Fruit fly (Drosophila melanogaster) Kc167 (cell line): Measurements from ENCODE around the gene CG10137.

Experiments
- Sin3A ChIP-seq: fragments of >200 bp; optimal IDR thresholded peaks from 2 replicates; lab custom pipeline; 2018; ENCODE audit warnings: missing external identifiers
- insv ChIP-seq: fragments of >200 bp; optimal IDR thresholded peaks from 3 replicates; lab custom pipeline; 2018; ENCODE audit warnings: missing external identifiers
- psq ChIP-seq: fragments of >200 bp; optimal IDR thresholded peaks from 2 replicates; lab custom pipeline; 2017; ENCODE audit warnings: missing external identifiers
- ttk ChIP-seq: sonication (Bioruptor generic); optimal IDR thresholded peaks from 2 replicates; lab custom pipeline; 2017; ENCODE audit warnings: missing external identifiers

DNA sequence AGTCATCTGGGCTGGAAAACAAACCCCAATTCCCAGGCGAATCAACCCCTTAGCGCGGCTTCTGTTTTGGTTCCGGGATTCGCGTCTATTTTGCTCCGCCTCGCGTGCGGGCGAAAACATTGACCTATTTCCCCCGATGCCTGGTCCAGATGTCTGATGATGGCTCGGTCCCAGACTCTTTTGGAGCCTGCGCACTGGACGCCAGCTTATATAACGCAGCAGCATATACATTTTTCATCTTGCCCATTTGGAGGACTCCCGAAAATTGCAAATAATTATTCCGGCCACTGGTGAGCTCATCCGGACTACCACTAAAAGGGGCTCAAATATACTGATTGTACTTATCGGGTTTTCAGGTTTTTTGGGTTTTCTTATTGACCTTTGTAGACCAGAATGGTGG lies 10.4 kb upstream of the CG10137 start:
- TF ChIP-seq insv (no peak), Sin3A (lab: Kevin White, UChicago) (no peak), ttk (lab: Kevin White, UChicago) (no peak), psq (lab: Kevin White, UChicago) (no peak)
